Fruit fly (Drosophila melanogaster) whole organism, embryonic: ENCODE measurements around the gene Vps26.

Source experiments
- Ada2b ChIP-seq: fragments of 200-800 bp; sonication (Bioruptor generic); IDR thresholded peaks from 2 replicates; pipeline ENCODE4 v1.3.6; 2022; ENCODE audit warnings: missing biosample characterization, missing genetic modification characterization
- Atf6 ChIP-seq: fragments of 200-800 bp; sonication (Bioruptor generic); IDR thresholded peaks from 2 replicates; pipeline ENCODE4 v1.3.6; 2022; ENCODE audit warnings: missing biosample characterization, missing genetic modification characterization
- Awh ChIP-seq: fragments of 200-800 bp; sonication (Bioruptor generic); IDR thresholded peaks from 2 replicates; pipeline ENCODE4, ENCODE4 v1.3.6; 2022; ENCODE audit warnings: missing biosample characterization, missing genetic modification characterization
- BtbVII ChIP-seq: fragments of 200-800 bp; sonication (Bioruptor generic); optimal IDR thresholded peaks from 3 replicates; lab custom pipeline; 2017; ENCODE audit warnings: missing biosample characterization, mild to moderate bottlenecking, missing genetic modification characterization
- CG10321 ChIP-seq: fragments of 200-800 bp; sonication (Bioruptor generic); IDR thresholded peaks from 2 replicates; pipeline ENCODE4 v1.3.6; 2022; ENCODE audit warnings: missing biosample characterization, missing genetic modification characterization
- CG11560 ChIP-seq: fragments of 200-800 bp; sonication (Bioruptor generic); IDR thresholded peaks from 3 replicates; pipeline ENCODE4 v1.3.6; 2022; ENCODE audit warnings: missing biosample characterization, missing genetic modification characterization
- CG12236 ChIP-seq: fragments of 200-800 bp; sonication (Bioruptor generic); optimal IDR thresholded peaks from 2 replicates; lab custom pipeline; 2016; ENCODE audit warnings: missing biosample characterization, missing genetic modification characterization
- CG15601 ChIP-seq: fragments of 200-800 bp; sonication (Bioruptor generic); optimal IDR thresholded peaks from 3 replicates; lab custom pipeline; 2019; ENCODE audit warnings: missing biosample characterization, mild to moderate bottlenecking, missing genetic modification characterization, moderate library complexity
- CG16815 ChIP-seq: fragments of 200-800 bp; sonication (Bioruptor generic); optimal IDR thresholded peaks from 3 replicates; lab custom pipeline; 2017; ENCODE audit warnings: missing biosample characterization, mild to moderate bottlenecking, missing genetic modification characterization
- CG16863 ChIP-seq: fragments of 200-800 bp; sonication (Bioruptor generic); optimal IDR thresholded peaks from 3 replicates; lab custom pipeline; 2016; ENCODE audit warnings: missing biosample characterization, missing genetic modification characterization
- CG18262 ChIP-seq: fragments of 200-800 bp; optimal IDR thresholded peaks from 3 replicates; lab custom pipeline; 2019; ENCODE audit warnings: missing biosample characterization, mild to moderate bottlenecking, missing genetic modification characterization, moderate library complexity
- CG30020 ChIP-seq: fragments of 200-800 bp; optimal IDR thresholded peaks from 2 replicates; lab custom pipeline; 2019; ENCODE audit warnings: missing biosample characterization, mild to moderate bottlenecking, missing genetic modification characterization, moderate library complexity
- CG3163 ChIP-seq: fragments of 200-800 bp; sonication (Bioruptor generic); optimal IDR thresholded peaks from 3 replicates; lab custom pipeline; 2016; ENCODE audit warnings: missing biosample characterization, missing genetic modification characterization
- CG3726 ChIP-seq: fragments of 200-800 bp; sonication (Bioruptor generic); IDR thresholded peaks from 3 replicates; pipeline ENCODE4, ENCODE4 v1.3.6; 2022; ENCODE audit warnings: missing biosample characterization, missing genetic modification characterization
- CG43689 ChIP-seq: fragments of 200-800 bp; sonication (Bioruptor generic); IDR thresholded peaks from 2 replicates; pipeline ENCODE4 v1.3.6; 2022; ENCODE audit warnings: missing biosample characterization, missing genetic modification characterization
- CG9215 ChIP-seq: fragments of 200-800 bp; sonication (Bioruptor generic); IDR thresholded peaks from 2 replicates; pipeline ENCODE4 v1.3.6; 2022; ENCODE audit warnings: missing biosample characterization, missing genetic modification characterization
- CrebB ChIP-seq: fragments of 200-800 bp; sonication (Bioruptor generic); optimal IDR thresholded peaks from 3 replicates; lab custom pipeline; 2018; ENCODE audit warnings: missing biosample characterization, mild to moderate bottlenecking, missing genetic modification characterization
- Dad ChIP-seq: fragments of 200-800 bp; sonication (Bioruptor generic); optimal IDR thresholded peaks from 3 replicates; lab custom pipeline; 2016; ENCODE audit warnings: missing biosample characterization, missing genetic modification characterization
- Gug ChIP-seq: fragments of 200-800 bp; sonication (Bioruptor generic); IDR thresholded peaks from 4 replicates; pipeline ENCODE4 v1.3.6; 2022; ENCODE audit warnings: missing biosample characterization, missing genetic modification characterization
- H15 ChIP-seq: fragments of 200-800 bp; sonication (Bioruptor generic); IDR thresholded peaks from 3 replicates; pipeline ENCODE4 v1.3.6; 2022; ENCODE audit warnings: missing biosample characterization, missing genetic modification characterization
- Hmx ChIP-seq: fragments of 200-800 bp; sonication (Bioruptor generic); optimal IDR thresholded peaks from 2 replicates; lab custom pipeline; 2016; ENCODE audit warnings: missing biosample characterization, missing genetic modification characterization
- Hr39 ChIP-seq: fragments of >200 bp; optimal IDR thresholded peaks from 2 replicates; lab custom pipeline; 2017
- Meics ChIP-seq: fragments of 200-800 bp; sonication (Bioruptor generic); optimal IDR thresholded peaks from 2 replicates; lab custom pipeline; 2017; ENCODE audit warnings: missing biosample characterization, mild to moderate bottlenecking, missing genetic modification characterization
- Myb ChIP-seq: fragments of 200-800 bp; sonication (Bioruptor generic); optimal IDR thresholded peaks from 2 replicates; lab custom pipeline; 2016; ENCODE audit warnings: missing biosample characterization, missing genetic modification characterization
- Sox102F ChIP-seq: fragments of 200-800 bp; sonication (Bioruptor generic); optimal IDR thresholded peaks from 2 replicates; lab custom pipeline; 2018; ENCODE audit warnings: missing biosample characterization, mild to moderate bottlenecking, missing genetic modification characterization, moderate library complexity
- Spps ChIP-seq: fragments of 200-800 bp; sonication (Bioruptor generic); optimal IDR thresholded peaks from 2 replicates; lab custom pipeline; 2018; ENCODE audit warnings: missing biosample characterization, mild to moderate bottlenecking, missing genetic modification characterization
- al ChIP-seq: fragments of 200-800 bp; sonication (Bioruptor generic); IDR thresholded peaks from 2 replicates; pipeline ENCODE4 v1.3.6; 2022; ENCODE audit warnings: missing biosample characterization, missing genetic modification characterization
- bab2 ChIP-seq: fragments of 200-800 bp; sonication (Bioruptor generic); optimal IDR thresholded peaks from 2 replicates; lab custom pipeline; 2016; ENCODE audit warnings: missing biosample characterization, missing genetic modification characterization
- corto ChIP-seq: fragments of 200-800 bp; sonication (Bioruptor generic); optimal IDR thresholded peaks from 2 replicates; lab custom pipeline; 2016; ENCODE audit warnings: missing biosample characterization, mild to moderate bottlenecking, missing genetic modification characterization, moderate library complexity
- crol ChIP-seq: fragments of 200-800 bp; sonication (Bioruptor generic); IDR thresholded peaks from 2 replicates; pipeline ENCODE4 v1.3.6; 2022; ENCODE audit warnings: missing biosample characterization, missing genetic modification characterization
- crp ChIP-seq, 2 experiments: fragments of 200-800 bp; sonication (Bioruptor generic); optimal IDR thresholded peaks; 2 replicates in 1 of 2; 3 replicates in 1 of 2; lab custom pipeline; 2017; ENCODE audit warnings: missing biosample characterization in 2 of 2, missing genetic modification characterization in 2 of 2, mild to moderate bottlenecking in 1 of 2, moderate library complexity in 1 of 2
- dan ChIP-seq: fragments of 200-800 bp; sonication (Bioruptor generic); IDR thresholded peaks from 2 replicates; pipeline ENCODE4 v1.3.6; 2022; ENCODE audit warnings: missing biosample characterization, missing genetic modification characterization
- dmrt11E ChIP-seq: fragments of 200-800 bp; sonication (Bioruptor generic); optimal IDR thresholded peaks from 3 replicates; lab custom pipeline; 2018; ENCODE audit warnings: missing biosample characterization, mild to moderate bottlenecking, missing genetic modification characterization, moderate library complexity
- fd3F ChIP-seq: fragments of 200-800 bp; sonication (Bioruptor generic); optimal IDR thresholded peaks from 2 replicates; lab custom pipeline; 2018; ENCODE audit warnings: missing biosample characterization, mild to moderate bottlenecking, missing genetic modification characterization, moderate library complexity
- ftz-f1 ChIP-seq: fragments of 200-800 bp; sonication (Bioruptor generic); optimal IDR thresholded peaks from 2 replicates; lab custom pipeline; 2016; ENCODE audit warnings: missing biosample characterization, missing genetic modification characterization
- gcm ChIP-seq: fragments of 200-800 bp; sonication (Bioruptor generic); optimal IDR thresholded peaks from 2 replicates; lab custom pipeline; 2019; ENCODE audit warnings: missing biosample characterization, mild to moderate bottlenecking, missing genetic modification characterization, moderate library complexity
- hbn ChIP-seq: fragments of 200-800 bp; sonication (Bioruptor generic); IDR thresholded peaks from 2 replicates; pipeline ENCODE4 v1.3.6; 2022; ENCODE audit warnings: missing biosample characterization, missing genetic modification characterization; ENCODE audit not compliant: partially characterized antibody
- her ChIP-seq: fragments of 200-800 bp; sonication (Bioruptor generic); optimal IDR thresholded peaks from 2 replicates; lab custom pipeline; 2016; ENCODE audit warnings: missing biosample characterization, missing genetic modification characterization
- jigr1 ChIP-seq: fragments of 200-800 bp; sonication (Bioruptor generic); IDR thresholded peaks from 3 replicates; pipeline ENCODE4 v1.3.6; 2022; ENCODE audit warnings: missing biosample characterization, missing genetic modification characterization
- lilli ChIP-seq: fragments of 200-800 bp; sonication (Bioruptor generic); optimal IDR thresholded peaks from 3 replicates; lab custom pipeline; 2016; ENCODE audit warnings: missing biosample characterization, missing genetic modification characterization
- nom ChIP-seq: fragments of 200-800 bp; sonication (Bioruptor generic); optimal IDR thresholded peaks from 2 replicates; lab custom pipeline; 2017; ENCODE audit warnings: missing biosample characterization, missing genetic modification characterization, mild to moderate bottlenecking, moderate library complexity, missing genetic modification reagents
- psq ChIP-seq: fragments of 200-800 bp; sonication (Bioruptor generic); optimal IDR thresholded peaks from 2 replicates; lab custom pipeline; 2017; ENCODE audit warnings: missing biosample characterization, missing genetic modification characterization
- ranshi ChIP-seq: fragments of 200-800 bp; sonication (Bioruptor generic); IDR thresholded peaks from 2 replicates; pipeline ENCODE4 v1.3.6; 2022; ENCODE audit warnings: missing biosample characterization, missing genetic modification characterization
- repo ChIP-seq: fragments of 200-800 bp; sonication (Bioruptor generic); optimal IDR thresholded peaks from 2 replicates; lab custom pipeline; 2016; ENCODE audit warnings: missing biosample characterization, missing genetic modification characterization
- run ChIP-seq: fragments of 200-800 bp; sonication (Bioruptor generic); optimal IDR thresholded peaks from 3 replicates; lab custom pipeline; 2018; ENCODE audit warnings: missing biosample characterization, mild to moderate bottlenecking, missing genetic modification characterization
- shn ChIP-seq: fragments of 200-800 bp; sonication (Bioruptor generic); optimal IDR thresholded peaks from 3 replicates; lab custom pipeline; 2016; ENCODE audit warnings: missing biosample characterization, missing genetic modification characterization
- tap ChIP-seq: fragments of 200-800 bp; optimal IDR thresholded peaks from 3 replicates; lab custom pipeline; 2019; ENCODE audit warnings: missing biosample characterization, mild to moderate bottlenecking, missing genetic modification characterization, moderate library complexity
- trem ChIP-seq: fragments of 200-800 bp; optimal IDR thresholded peaks from 3 replicates; lab custom pipeline; 2019; ENCODE audit warnings: missing biosample characterization, mild to moderate bottlenecking, missing genetic modification characterization, moderate library complexity
- twi ChIP-seq: fragments of 200-800 bp; optimal IDR thresholded peaks from 2 replicates; lab custom pipeline; 2019; ENCODE audit warnings: missing biosample characterization, mild to moderate bottlenecking, missing genetic modification characterization, moderate library complexity
- vnd ChIP-seq: fragments of 200-800 bp; sonication (Bioruptor generic); IDR thresholded peaks from 3 replicates; pipeline ENCODE4 v1.3.6; 2022; ENCODE audit warnings: missing biosample characterization, missing genetic modification characterization; ENCODE audit not compliant: partially characterized antibody
- wek ChIP-seq: fragments of 200-800 bp; sonication (Bioruptor generic); optimal IDR thresholded peaks from 3 replicates; lab custom pipeline; 2018; ENCODE audit warnings: missing biosample characterization, mild to moderate bottlenecking, missing genetic modification characterization, moderate library complexity

The Vps26 gene

dm6 chrX:1907727-1908264, 34.1 kb downstream of the Vps26 start, which contains the start of gene mip130 (continued):
- TF ChIP-seq Dad (GFP tag; lab: Kevin White, UChicago) (no peak), Spps (tag; lab: Kevin White, UChicago) (no peak), CG11560 (tag; lab: Robert Waterston, UW) (peak; percentile 72), trem (tag; lab: Kevin White, UChicago) (peak; percentile 98), hbn (GFP tag; lab: Robert Waterston, UW) (peak; percentile 71), Atf6 (peak; percentile 66), Hr39 (lab: Kevin White, UChicago) (no peak), CrebB (tag; lab: Kevin White, UChicago) (no peak), CG18262 (tag; lab: Kevin White, UChicago) (peak; percentile 55), bab2 (GFP tag; lab: Kevin White, UChicago) (no peak), BtbVII (GFP tag; lab: Kevin White, UChicago) (no peak), Ada2b (GFP tag; lab: Robert Waterston, UW) (no peak), run (no peak), crol (GFP tag; lab: Robert Waterston, UW) (no peak), CG3726 (GFP tag; lab: Robert Waterston, UW) (no peak), repo (GFP tag; lab: Kevin White, UChicago) (no peak), lilli (GFP tag; lab: Kevin White, UChicago) (peak; percentile 11), Gug (no peak), Myb (peak; percentile 56), CG3163 (GFP tag; lab: Kevin White, UChicago) (no peak), corto (GFP tag; lab: Kevin White, UChicago) (no peak), tap (tag; lab: Kevin White, UChicago) (no peak), jigr1 (0 out of 3 replicates have a peak, but pooled peaks have one; percentile 21), fd3F (GFP tag; lab: Kevin White, UChicago) (peak; percentile 34), twi (tag; lab: Kevin White, UChicago) (peak; percentile 4), ftz-f1 (GFP tag; lab: Kevin White, UChicago) (no peak), H15 (GFP tag; lab: Robert Waterston, UW) (0 out of 3 replicates have a peak, but pooled peaks have one; percentile 33), CG43689 (GFP tag; lab: Robert Waterston, UW) (no peak), vnd (GFP tag; lab: Robert Waterston, UW) (peak; percentile 67; the same call in 2 of the 3 replicates), shn (GFP tag; lab: Kevin White, UChicago) (no peak), CG16815 (GFP tag; lab: Kevin White, UChicago) (no peak), psq (GFP tag; lab: Kevin White, UChicago) (no peak), CG30020 (tag; lab: Kevin White, UChicago) (peak; percentile 12), Meics (GFP tag; lab: Kevin White, UChicago) (peak; percentile 57), al (0 out of 2 replicates have a peak, but pooled peaks have one; percentile 34), Hmx (GFP tag; lab: Kevin White, UChicago) (no peak), CG16863 (no peak), dan (no peak), ranshi (GFP tag; lab: Robert Waterston, UW) (0 out of 2 replicates have a peak, but pooled peaks have one; percentile 41), Sox102F (GFP tag; lab: Kevin White, UChicago) (no peak), CG12236 (GFP tag; lab: Kevin White, UChicago) (no peak), dmrt11E (tag; lab: Kevin White, UChicago) (peak; percentile 34), CG10321 (GFP tag; lab: Robert Waterston, UW) (no peak), Awh (no peak), nom (GFP tag; lab: Kevin White, UChicago) (peak; percentile 56), her (GFP tag; lab: Kevin White, UChicago) (no peak), CG15601 (tag; lab: Kevin White, UChicago) (no peak), wek (GFP tag; lab: Kevin White, UChicago) (no peak), gcm (GFP tag; lab: Kevin White, UChicago) (peak; percentile 22), crp (GFP tag; optimal IDR thresholded peaks at IDR 0.05; lab: Kevin White, UChicago) (peak; percentile 35 to 85), CG9215 (0 out of 2 replicates have a peak, but pooled peaks have one; percentile 32)
